Fruit fly (Drosophila melanogaster) whole organism, adult: ENCODE measurements around the gene CG8568.

ENCODE experiments used
- CG1620 ChIP-seq: fragments of 200-800 bp; sonication (Bioruptor generic); optimal IDR thresholded peaks from 2 replicates; lab custom pipeline; 2016; ENCODE audit warnings: missing biosample characterization, missing genetic modification characterization
- cnc ChIP-seq, 2 experiments: fragments of >200 bp; optimal IDR thresholded peaks; 2 replicates each; lab custom pipeline; 2017

DNA sequence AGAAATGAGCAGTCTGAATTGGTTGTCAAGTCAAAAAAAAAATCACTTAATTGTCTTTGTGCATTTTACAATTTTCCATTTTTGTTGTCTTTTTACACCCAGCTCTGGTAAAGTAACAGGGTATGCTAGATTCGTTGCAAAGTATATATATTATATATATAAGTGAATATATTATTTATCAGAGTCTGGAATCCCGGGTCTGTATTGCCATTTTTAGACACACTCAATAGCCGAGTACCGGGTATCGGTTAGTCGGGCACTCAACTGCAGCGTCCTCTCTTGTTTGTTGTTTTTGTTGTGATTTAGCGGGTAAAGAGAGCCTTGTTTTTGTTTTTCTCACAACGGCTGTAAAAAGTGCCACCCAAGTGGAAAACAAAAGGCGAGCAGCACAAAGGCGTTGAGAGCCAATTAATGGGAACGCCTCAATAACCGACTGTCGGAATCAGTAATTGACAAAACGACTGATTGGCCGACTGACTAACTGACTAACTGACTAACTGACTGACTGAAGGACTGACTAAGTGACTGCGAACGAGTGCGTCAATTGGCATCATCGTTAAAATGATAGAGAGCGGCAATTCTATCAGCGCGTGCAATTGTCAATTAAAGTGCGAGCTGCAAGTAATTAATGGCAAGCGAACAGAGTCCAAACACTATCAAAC lies 41.4 kb upstream of the CG8568 start:
- TF ChIP-seq CG1620 (GFP tag; lab: Kevin White, UChicago) (no peak), cnc (optimal IDR thresholded peaks at IDR 0.05; lab: Kevin White, UChicago) (no peak)
